Worm (Caenorhabditis elegans) whole organism, L1 larva: Measurements from ENCODE around the gene T23D5.3.

Source experiments
- C34B4.2 ChIP-seq: sonication (generic microtip); optimal IDR thresholded peaks from 2 replicates; lab custom pipeline; 2017; ENCODE audit warnings: mild to moderate bottlenecking, missing genetic modification characterization, missing compliant biosample characterization
- aha-1 ChIP-seq: fragments of 150-350 bp; optimal IDR thresholded peaks from 2 replicates; lab custom pipeline; 2014; ENCODE audit warnings: missing biosample characterization, missing genetic modification characterization
- ama-1 ChIP-seq: fragments of 150-350 bp; optimal IDR thresholded peaks from 2 replicates; lab custom pipeline; 2014
- blmp-1 ChIP-seq: fragments of 150-350 bp; optimal IDR thresholded peaks from 2 replicates; lab custom pipeline; 2014; ENCODE audit warnings: missing biosample characterization, missing genetic modification characterization
- ceh-8 ChIP-seq: fragments of 200-800 bp; sonication (Bioruptor generic); optimal IDR thresholded peaks from 2 replicates; lab custom pipeline; 2018; ENCODE audit warnings: mild to moderate bottlenecking, missing genetic modification characterization, moderate library complexity, missing compliant biosample characterization
- ces-1 ChIP-seq: fragments of 150-350 bp; optimal IDR thresholded peaks from 2 replicates; lab custom pipeline; 2014; ENCODE audit warnings: missing biosample characterization, missing genetic modification reagents, missing genetic modification characterization
- dpl-1 ChIP-seq, 3 experiments: fragments of 150-350 bp in 2 of 3; sonication (generic microtip) in 1 of 3; optimal IDR thresholded peaks; 2 replicates each; lab custom pipeline; 2014 to 2017; ENCODE audit warnings: missing biosample characterization in 3 of 3, missing genetic modification characterization in 3 of 3, missing genetic modification reagents in 3 of 3
- efl-1 ChIP-seq, 4 experiments: fragments of 150-350 bp; optimal IDR thresholded peaks in 3 of 4; peaks in 1 of 4; 1 replicate in 1 of 4; 2 replicates in 3 of 4; lab custom pipeline; 2014; ENCODE audit warnings: missing biosample characterization in 2 of 4, missing genetic modification characterization in 2 of 4, missing genetic modification reagents in 2 of 4
- efl-3 ChIP-seq: fragments of 200-800 bp; sonication (Bioruptor generic); optimal IDR thresholded peaks from 2 replicates; lab custom pipeline; 2018; ENCODE audit warnings: mild to moderate bottlenecking, missing genetic modification characterization, missing compliant biosample characterization
- elt-2 ChIP-seq: sonication (generic microtip); optimal IDR thresholded peaks from 2 replicates; lab custom pipeline; 2016; ENCODE audit warnings: missing genetic modification characterization, mild to moderate bottlenecking, inconsistent platforms, missing compliant biosample characterization, missing genetic modification reagents
- elt-3 ChIP-seq, 6 experiments: fragments of 150-350 bp in 1 of 6; sonication (generic microtip); optimal IDR thresholded peaks; 2 replicates each; lab custom pipeline; 2017 to 2018; ENCODE audit warnings: missing biosample characterization in 6 of 6, missing genetic modification characterization in 6 of 6, inconsistent platforms in 1 of 6
- fkh-8 ChIP-seq: sonication (generic microtip); optimal IDR thresholded peaks from 2 replicates; lab custom pipeline; 2016; ENCODE audit warnings: mild to moderate bottlenecking, missing genetic modification characterization, missing compliant biosample characterization
- hlh-4 ChIP-seq: sonication (generic microtip); optimal IDR thresholded peaks from 2 replicates; lab custom pipeline; 2016; ENCODE audit warnings: mild to moderate bottlenecking, missing genetic modification characterization, missing compliant biosample characterization
- isw-1 ChIP-seq: fragments of 200-800 bp; sonication (Bioruptor generic); IDR thresholded peaks from 2 replicates; pipeline ENCODE4 v1.3.6; 2022; ENCODE audit warnings: missing genetic modification characterization, missing compliant biosample characterization
- jun-1 ChIP-seq: fragments of 150-350 bp; optimal IDR thresholded peaks from 2 replicates; lab custom pipeline; 2014; ENCODE audit warnings: missing biosample characterization, missing genetic modification reagents, missing genetic modification characterization
- lin-14 ChIP-seq: fragments of 200-800 bp; sonication (Bioruptor generic); optimal IDR thresholded peaks from 2 replicates; lab custom pipeline; 2018; ENCODE audit warnings: mild to moderate bottlenecking, missing genetic modification characterization, moderate library complexity, missing compliant biosample characterization
- lin-39 ChIP-seq: fragments of 150-350 bp; optimal IDR thresholded peaks from 2 replicates; lab custom pipeline; 2014; ENCODE audit warnings: missing biosample characterization, missing genetic modification reagents, missing genetic modification characterization
- mdl-1 ChIP-seq, 2 experiments: fragments of 150-350 bp; optimal IDR thresholded peaks; 2 replicates each; lab custom pipeline; 2014 to 2017; ENCODE audit warnings: missing biosample characterization in 2 of 2, missing genetic modification characterization in 2 of 2, inconsistent platforms in 1 of 2
- mef-2 ChIP-seq: fragments of 150-350 bp; optimal IDR thresholded peaks from 2 replicates; lab custom pipeline; 2014; ENCODE audit warnings: missing biosample characterization, missing genetic modification characterization
- mep-1 ChIP-seq: fragments of 150-350 bp; optimal IDR thresholded peaks from 2 replicates; lab custom pipeline; 2014; ENCODE audit warnings: missing biosample characterization, missing genetic modification characterization
- nhr-12 ChIP-seq: sonication (generic microtip); optimal IDR thresholded peaks from 2 replicates; lab custom pipeline; 2017; ENCODE audit warnings: missing biosample characterization, missing genetic modification characterization
- nhr-19 ChIP-seq: fragments of 200-800 bp; sonication (Bioruptor generic); conservative IDR thresholded peaks from 2 replicates; pipeline ENCODE4 v1.3.6; 2022; ENCODE audit warnings: missing genetic modification characterization, missing compliant biosample characterization
- nhr-20 ChIP-seq: sonication (generic microtip); optimal IDR thresholded peaks from 2 replicates; lab custom pipeline; 2016; ENCODE audit warnings: mild to moderate bottlenecking, missing genetic modification characterization, missing compliant biosample characterization
- nhr-237 ChIP-seq: fragments of 150-350 bp; optimal IDR thresholded peaks from 2 replicates; lab custom pipeline; 2014; ENCODE audit warnings: missing biosample characterization, missing genetic modification characterization
- nhr-47 ChIP-seq: sonication (generic microtip); optimal IDR thresholded peaks from 2 replicates; lab custom pipeline; 2016; ENCODE audit warnings: mild to moderate bottlenecking, missing genetic modification characterization, moderate library complexity, missing compliant biosample characterization
- nhr-71 ChIP-seq: sonication (generic microtip); optimal IDR thresholded peaks from 2 replicates; lab custom pipeline; 2016; ENCODE audit warnings: mild to moderate bottlenecking, missing genetic modification characterization, moderate library complexity, missing compliant biosample characterization
- nhr-76 ChIP-seq: sonication (generic microtip); optimal IDR thresholded peaks from 2 replicates; lab custom pipeline; 2017; ENCODE audit warnings: missing biosample characterization, missing genetic modification characterization
- nhr-77 ChIP-seq: fragments of 150-350 bp; optimal IDR thresholded peaks from 2 replicates; lab custom pipeline; 2014; ENCODE audit warnings: missing biosample characterization, missing genetic modification characterization
- nhr-90 ChIP-seq: sonication (generic microtip); optimal IDR thresholded peaks from 2 replicates; lab custom pipeline; 2016; ENCODE audit warnings: mild to moderate bottlenecking, missing genetic modification characterization, missing compliant biosample characterization; ENCODE audit not compliant: poor library complexity
- pag-3 ChIP-seq: sonication (generic microtip); optimal IDR thresholded peaks from 2 replicates; lab custom pipeline; 2017; ENCODE audit warnings: missing genetic modification characterization, mild to moderate bottlenecking, missing compliant biosample characterization, antibody characterized with exemption, borderline replicate concordance; ENCODE audit not compliant: insufficient read depth
- sup-37 ChIP-seq: fragments of 200-800 bp; sonication (Bioruptor generic); optimal IDR thresholded peaks from 2 replicates; lab custom pipeline; 2018; ENCODE audit warnings: mild to moderate bottlenecking, missing genetic modification characterization, missing compliant biosample characterization
- unc-62 ChIP-seq: fragments of 150-350 bp; optimal IDR thresholded peaks from 2 replicates; lab custom pipeline; 2014; ENCODE audit warnings: missing biosample characterization, missing genetic modification reagents, missing genetic modification characterization
- vab-15 ChIP-seq: sonication (generic microtip); optimal IDR thresholded peaks from 2 replicates; lab custom pipeline; 2017; ENCODE audit warnings: missing genotype, mild to moderate bottlenecking, missing genetic modification characterization, missing compliant biosample characterization
- xbp-1 ChIP-seq: sonication (generic microtip); optimal IDR thresholded peaks from 2 replicates; lab custom pipeline; 2016; ENCODE audit warnings: missing genetic modification characterization, missing compliant biosample characterization
- ztf-4 ChIP-seq: fragments of 150-350 bp; optimal IDR thresholded peaks from 2 replicates; lab custom pipeline; 2014; ENCODE audit warnings: missing biosample characterization, missing genetic modification characterization

Gene T23D5.3

ce11 chrV:15779128-15779729 lies 45.8 kb upstream of the T23D5.3 start, which contains the start of the genes nhr-285 and irld-52:
Gene nhr-285 (minus strand): TSS chrV:15779228.
Gene irld-52 (plus strand): TSS chrV:15779679.
- no peak for TF ChIP-seq mef-2
- no peak for TF ChIP-seq ztf-4
- no peak for TF ChIP-seq jun-1
- no peak for TF ChIP-seq ama-1 (lab: Kevin White, UChicago)
- TF ChIP-seq nhr-47 (tag; lab: Kevin White, UChicago), result no peak
- TF ChIP-seq nhr-12 (tag; lab: Kevin White, UChicago), result no peak
- TF ChIP-seq xbp-1 (tag; lab: Kevin White, UChicago), result no peak
- TF ChIP-seq nhr-90 (tag; lab: Kevin White, UChicago), result no peak
- no peak for TF ChIP-seq sup-37 (GFP tag; lab: Kevin White, UChicago)
- no peak for TF ChIP-seq elt-3 (tag; optimal IDR thresholded peaks at IDR 0.05; lab: Kevin White, UChicago)
- TF ChIP-seq lin-39 (tag; lab: Kevin White, UChicago), result no peak
- no peak for TF ChIP-seq elt-2 (tag; lab: Kevin White, UChicago)
- no peak for TF ChIP-seq mep-1
- no peak for TF ChIP-seq nhr-237 (tag; lab: Kevin White, UChicago)
- TF ChIP-seq isw-1, result no peak
- TF ChIP-seq nhr-76, result no peak
- TF ChIP-seq dpl-1 (GFP tag; optimal IDR thresholded peaks at IDR 0.05; lab: Kevin White, UChicago), result no peak
- TF ChIP-seq hlh-4 (tag; lab: Kevin White, UChicago), result no peak

ce11 chrV:15776651-15777050 lies 43.2 kb upstream of the T23D5.3 start, which contains the start of gene nhr-283:
Gene nhr-283 (minus strand): TSS chrV:15776751.
- TF ChIP-seq fkh-8 (peak; percentile 24), unc-62 (GFP tag; lab: Kevin White, UChicago) (no peak), ceh-8 (GFP tag; lab: Kevin White, UChicago) (no peak), vab-15 (no peak), nhr-47 (tag; lab: Kevin White, UChicago) (no peak), pag-3 (tag; lab: Kevin White, UChicago) (no peak)

ce11 chrV:15773941-15774340 lies 40.5 kb upstream of the T23D5.3 start:
- TF ChIP-seq lin-14 (GFP tag; lab: Kevin White, UChicago), result peak; percentile 10
- TF ChIP-seq blmp-1 (tag; lab: Kevin White, UChicago), result peak; percentile 18
- no peak for TF ChIP-seq pag-3 (tag; lab: Kevin White, UChicago)
- TF ChIP-seq fkh-8, result peak; percentile 14
- TF ChIP-seq efl-1 (optimal IDR thresholded peaks at IDR 0.05; lab: Kevin White, UChicago), result no peak
- peak in 1 of 2 experiments; percentile 78 for TF ChIP-seq efl-1 (GFP tag; optimal IDR thresholded peaks at IDR 0.05 in 1 of 2; lab: Kevin White, UChicago)

ce11 chrV:15773141-15773540 lies 39.7 kb upstream of the T23D5.3 start, which contains the start of gene nhr-60:
Gene nhr-60 (minus strand): TSS chrV:15773241.
- no peak for TF ChIP-seq nhr-71
- no peak for TF ChIP-seq nhr-19
- no peak for TF ChIP-seq elt-2 (tag; lab: Kevin White, UChicago)
- TF ChIP-seq lin-39 (tag; lab: Kevin White, UChicago), result no peak
- TF ChIP-seq nhr-77 (tag; lab: Kevin White, UChicago), result no peak
- no peak for TF ChIP-seq mdl-1 (tag; optimal IDR thresholded peaks at IDR 0.05; lab: Kevin White, UChicago)
- TF ChIP-seq C34B4.2 (tag; lab: Kevin White, UChicago), result no peak
- no peak for TF ChIP-seq aha-1 (tag; lab: Kevin White, UChicago)
- no peak for TF ChIP-seq vab-15
- TF ChIP-seq efl-3 (GFP tag; lab: Kevin White, UChicago), result no peak
- TF ChIP-seq ces-1 (GFP tag; lab: Kevin White, UChicago), result no peak
- TF ChIP-seq mep-1, result no peak
- TF ChIP-seq nhr-12 (tag; lab: Kevin White, UChicago), result no peak
- no peak for TF ChIP-seq nhr-20 (tag; lab: Kevin White, UChicago)
- TF ChIP-seq ceh-8 (GFP tag; lab: Kevin White, UChicago), result no peak
